Worm (Caenorhabditis elegans) whole organism, young adult: ENCODE results near the gene F55G11.1.

Experiments used
- B0035.1 ChIP-seq: sonication (generic microtip); optimal IDR thresholded peaks from 2 replicates; lab custom pipeline; 2016; ENCODE audit warnings: missing genetic modification characterization, mild to moderate bottlenecking, missing compliant biosample characterization, missing genotype, missing genetic modification reagents
- D2030.7 ChIP-seq: fragments of 200-800 bp; sonication (Bioruptor generic); IDR thresholded peaks from 2 replicates; pipeline ENCODE4 v1.3.6; 2022; ENCODE audit warnings: missing genetic modification reagents, missing genetic modification characterization, missing compliant biosample characterization
- F10E7.11 ChIP-seq: sonication (generic microtip); optimal IDR thresholded peaks from 2 replicates; lab custom pipeline; 2017; ENCODE audit warnings: mild to moderate bottlenecking, missing genetic modification characterization, moderate library complexity, missing compliant biosample characterization
- F22D6.2 ChIP-seq: sonication (generic microtip); optimal IDR thresholded peaks from 2 replicates; lab custom pipeline; 2016; ENCODE audit warnings: mild to moderate bottlenecking, missing genetic modification characterization, missing compliant biosample characterization
- F23B12.7 ChIP-seq: sonication (generic microtip); optimal IDR thresholded peaks from 2 replicates; lab custom pipeline; 2017; ENCODE audit warnings: missing genetic modification characterization, mild to moderate bottlenecking, missing compliant biosample characterization, antibody characterized with exemption, moderate library complexity; ENCODE audit not compliant: insufficient read depth
- F33H1.4 ChIP-seq: fragments of 200-800 bp; sonication (Bioruptor generic); IDR thresholded peaks from 2 replicates; pipeline ENCODE4 v1.3.6; 2022; ENCODE audit warnings: missing genetic modification reagents, missing genetic modification characterization, missing compliant biosample characterization
- F37B4.10 ChIP-seq: fragments of 200-800 bp; sonication (Bioruptor generic); IDR thresholded peaks from 2 replicates; pipeline ENCODE4 v1.3.6; 2022; ENCODE audit warnings: missing genetic modification characterization, missing compliant biosample characterization
- F55B11.4 ChIP-seq: sonication (generic microtip); optimal IDR thresholded peaks from 2 replicates; lab custom pipeline; 2016; ENCODE audit warnings: missing compliant biosample characterization, missing genetic modification characterization, borderline replicate concordance; ENCODE audit not compliant: insufficient read depth
- K12H6.12 ChIP-seq: fragments of 200-800 bp; sonication (Bioruptor generic); optimal IDR thresholded peaks from 2 replicates; lab custom pipeline; 2018; ENCODE audit warnings: mild to moderate bottlenecking, missing genetic modification characterization, missing compliant biosample characterization
- Y53G8AR.9 ChIP-seq: fragments of 200-800 bp; sonication (Bioruptor generic); conservative IDR thresholded peaks from 2 replicates; pipeline ENCODE4 v1.3.6; 2022; ENCODE audit warnings: missing genetic modification reagents, missing genetic modification characterization, missing compliant biosample characterization
- Y79H2A.3 ChIP-seq: fragments of 200-800 bp; sonication (Bioruptor generic); conservative IDR thresholded peaks from 2 replicates; pipeline ENCODE4 v1.3.6; 2022; ENCODE audit warnings: missing genetic modification reagents, missing genetic modification characterization, missing compliant biosample characterization
- ZK185.1 ChIP-seq: sonication (generic microtip); optimal IDR thresholded peaks from 2 replicates; lab custom pipeline; 2016; ENCODE audit warnings: mild to moderate bottlenecking, missing genetic modification characterization, missing compliant biosample characterization; ENCODE audit not compliant: poor library complexity, severe bottlenecking
- atf-7 ChIP-seq: sonication (generic microtip); optimal IDR thresholded peaks from 2 replicates; lab custom pipeline; 2017; ENCODE audit warnings: mild to moderate bottlenecking, missing genetic modification characterization, missing compliant biosample characterization
- athp-1 ChIP-seq: sonication (generic microtip); optimal IDR thresholded peaks from 2 replicates; lab custom pipeline; 2017; ENCODE audit warnings: mild to moderate bottlenecking, missing genetic modification characterization, missing compliant biosample characterization
- attf-3 ChIP-seq: fragments of 200-800 bp; sonication (Bioruptor generic); conservative IDR thresholded peaks from 2 replicates; pipeline ENCODE4 v1.3.6; 2022; ENCODE audit warnings: missing genetic modification reagents, missing genetic modification characterization, missing compliant biosample characterization
- ceh-27 ChIP-seq: fragments of 200-800 bp; sonication (Bioruptor generic); optimal IDR thresholded peaks from 2 replicates; lab custom pipeline; 2018; ENCODE audit warnings: mild to moderate bottlenecking, missing genetic modification characterization, moderate library complexity, missing compliant biosample characterization
- chd-7 ChIP-seq: sonication (generic microtip); optimal IDR thresholded peaks from 2 replicates; lab custom pipeline; 2016; ENCODE audit warnings: mild to moderate bottlenecking, missing genetic modification characterization, moderate library complexity, missing compliant biosample characterization
- dpff-1 ChIP-seq: sonication (generic microtip); optimal IDR thresholded peaks from 2 replicates; lab custom pipeline; 2017; ENCODE audit warnings: mild to moderate bottlenecking, missing genetic modification characterization, missing compliant biosample characterization
- dpl-1 ChIP-seq: fragments of 150-350 bp; optimal IDR thresholded peaks from 2 replicates; lab custom pipeline; 2014; ENCODE audit warnings: missing biosample characterization, missing genetic modification reagents, missing genetic modification characterization
- egrh-3 ChIP-seq: fragments of 200-800 bp; sonication (Bioruptor generic); IDR thresholded peaks from 2 replicates; pipeline ENCODE4 v1.3.6; 2022; ENCODE audit warnings: missing genetic modification reagents, missing genetic modification characterization, missing compliant biosample characterization
- ekl-4 ChIP-seq: fragments of 200-800 bp; sonication (Bioruptor generic); IDR thresholded peaks from 2 replicates; pipeline ENCODE4 v1.3.6; 2022; ENCODE audit warnings: missing genetic modification reagents, missing genetic modification characterization, missing compliant biosample characterization
- hlh-12 ChIP-seq: sonication (generic microtip); optimal IDR thresholded peaks from 2 replicates; lab custom pipeline; 2016; ENCODE audit warnings: missing genetic modification characterization, missing compliant biosample characterization
- hlh-26 ChIP-seq: fragments of 200-800 bp; sonication (Bioruptor generic); conservative IDR thresholded peaks from 2 replicates; pipeline ENCODE4 v1.3.6; 2022; ENCODE audit warnings: missing genetic modification reagents, missing genetic modification characterization, missing compliant biosample characterization
- lsl-1 ChIP-seq: fragments of 200-800 bp; sonication (Bioruptor generic); optimal IDR thresholded peaks from 2 replicates; lab custom pipeline; 2018; ENCODE audit warnings: mild to moderate bottlenecking, missing genetic modification characterization, moderate library complexity, missing compliant biosample characterization
- mes-4 ChIP-seq: sonication (generic microtip); optimal IDR thresholded peaks from 2 replicates; lab custom pipeline; 2016; ENCODE audit warnings: missing genotype, missing genetic modification characterization, missing compliant biosample characterization
- nfya-2 ChIP-seq: fragments of 200-800 bp; sonication (Bioruptor generic); IDR thresholded peaks from 2 replicates; pipeline ENCODE4 v1.3.6; 2022; ENCODE audit warnings: missing genetic modification reagents, missing genetic modification characterization, missing compliant biosample characterization
- nhr-120 ChIP-seq: fragments of 200-800 bp; sonication (Bioruptor generic); IDR thresholded peaks from 2 replicates; pipeline ENCODE4 v1.3.6; 2022; ENCODE audit warnings: missing genetic modification characterization, missing compliant biosample characterization
- nhr-179 ChIP-seq: sonication (generic microtip); optimal IDR thresholded peaks from 2 replicates; lab custom pipeline; 2016; ENCODE audit warnings: mild to moderate bottlenecking, missing genetic modification characterization, missing compliant biosample characterization
- nhr-80 ChIP-seq: sonication (generic microtip); optimal IDR thresholded peaks from 2 replicates; lab custom pipeline; 2016; ENCODE audit warnings: missing genetic modification characterization, missing compliant biosample characterization
- nhr-90 ChIP-seq: sonication (generic microtip); optimal IDR thresholded peaks from 2 replicates; lab custom pipeline; 2016; ENCODE audit warnings: missing genotype, mild to moderate bottlenecking, missing genetic modification characterization, missing compliant biosample characterization
- snpc-3.4 ChIP-seq: sonication (generic microtip); optimal IDR thresholded peaks from 2 replicates; lab custom pipeline; 2017; ENCODE audit warnings: missing genetic modification characterization, mild to moderate bottlenecking, missing compliant biosample characterization, antibody characterized with exemption, moderate library complexity, missing genotype, missing genetic modification reagents
- sptf-2 ChIP-seq: fragments of 200-800 bp; sonication (Bioruptor generic); optimal IDR thresholded peaks from 2 replicates; lab custom pipeline; 2018; ENCODE audit warnings: mild to moderate bottlenecking, missing genetic modification characterization, missing compliant biosample characterization
- tbp1 ChIP-seq: fragments of 200-800 bp; sonication (Bioruptor generic); optimal IDR thresholded peaks from 2 replicates; lab custom pipeline; 2018; ENCODE audit warnings: mild to moderate bottlenecking, missing genetic modification characterization, missing compliant biosample characterization
- unc-130 ChIP-seq: sonication (generic microtip); optimal IDR thresholded peaks from 2 replicates; lab custom pipeline; 2016; ENCODE audit warnings: missing genetic modification reagents, missing genetic modification characterization, missing compliant biosample characterization
- zfh-2 ChIP-seq: fragments of 200-800 bp; sonication (Bioruptor generic); conservative IDR thresholded peaks from 2 replicates; pipeline ENCODE4 v1.3.6; 2022; ENCODE audit warnings: missing genetic modification reagents, missing genetic modification characterization, missing compliant biosample characterization
- ztf-3 ChIP-seq: fragments of 200-800 bp; sonication (Bioruptor generic); optimal IDR thresholded peaks from 2 replicates; lab custom pipeline; 2018; ENCODE audit warnings: mild to moderate bottlenecking, missing genetic modification characterization, missing compliant biosample characterization
- ztf-6 ChIP-seq: fragments of 200-800 bp; sonication (Bioruptor generic); IDR thresholded peaks from 2 replicates; pipeline ENCODE4 v1.3.6; 2022; ENCODE audit warnings: missing genetic modification reagents, missing genetic modification characterization, missing compliant biosample characterization

F55G11.1 gene

DNA sequence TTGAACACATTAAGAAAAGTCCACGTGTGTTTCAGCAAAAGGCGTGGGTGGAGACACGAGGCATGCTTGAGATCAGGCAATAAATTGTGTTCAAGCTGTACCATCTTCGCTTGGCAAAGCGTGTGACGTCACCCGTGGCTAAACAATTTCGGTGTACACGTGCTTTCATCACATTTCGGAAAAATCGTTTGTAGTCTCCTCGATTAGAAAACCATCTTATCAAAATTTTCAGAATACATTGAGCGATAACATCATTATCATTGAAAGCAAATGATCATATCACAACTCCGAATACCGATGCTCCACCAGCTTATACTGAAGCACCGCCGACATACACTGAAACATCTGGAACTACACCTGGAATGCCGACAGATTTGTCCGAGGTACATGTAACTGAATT is 44.8 kb downstream of the F55G11.1 start:
- TF ChIP-seq F55B11.4 (tag; lab: Kevin White, UChicago) (no peak), lsl-1 (no peak), atf-7 (tag; lab: Kevin White, UChicago) (no peak), F33H1.4 (GFP tag; lab: Robert Waterston, UW) (no peak), nhr-80 (tag; lab: Kevin White, UChicago) (peak; percentile 18)

DNA sequence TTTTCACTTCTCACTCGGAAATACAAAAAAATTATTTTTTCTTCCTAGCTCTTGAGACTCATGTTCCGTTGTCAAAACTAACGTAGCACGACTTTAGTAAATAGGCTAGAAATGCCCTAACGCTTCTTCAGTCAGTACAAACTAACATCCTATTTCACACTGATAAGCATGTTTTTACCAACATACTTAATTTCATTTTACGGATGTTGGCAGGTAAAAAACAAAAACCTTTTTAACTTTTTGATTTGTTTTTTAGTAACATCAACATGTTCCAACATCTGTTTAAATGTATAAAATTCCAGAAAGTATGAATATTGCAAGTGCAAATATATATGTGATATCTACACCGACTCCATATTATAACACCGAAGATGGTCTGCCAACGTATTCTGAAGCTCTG is 46.1 kb downstream of the F55G11.1 start, which contains the start of gene K08D8.10:
Gene K08D8.10 (plus strand): TSS at position 301 of the 400 bp plus-strand sequence.
- no peak for TF ChIP-seq F23B12.7 (tag; lab: Kevin White, UChicago)
- TF ChIP-seq ztf-6: no peak
- no peak for TF ChIP-seq F10E7.11 (tag; lab: Kevin White, UChicago)
- no peak for TF ChIP-seq ekl-4 (GFP tag; lab: Robert Waterston, UW)
- no peak for TF ChIP-seq egrh-3
- no peak for TF ChIP-seq F37B4.10 (GFP tag; lab: Robert Waterston, UW)
- no peak for TF ChIP-seq sptf-2
- no peak for TF ChIP-seq mes-4 (tag; lab: Kevin White, UChicago)
- no peak for TF ChIP-seq Y53G8AR.9
- TF ChIP-seq nfya-2: no peak
- TF ChIP-seq ceh-27 (GFP tag; lab: Kevin White, UChicago): no peak
- no peak for TF ChIP-seq tbp1 (GFP tag; lab: Kevin White, UChicago)
- TF ChIP-seq nhr-120: no peak
- no peak for TF ChIP-seq dpff-1 (tag; lab: Kevin White, UChicago)
- TF ChIP-seq ZK185.1 (tag; lab: Kevin White, UChicago): no peak
- no peak for TF ChIP-seq F22D6.2
- no peak for TF ChIP-seq ztf-3
- no peak for TF ChIP-seq F55B11.4 (tag; lab: Kevin White, UChicago)
- TF ChIP-seq Y79H2A.3 (GFP tag; lab: Robert Waterston, UW): no peak

DNA sequence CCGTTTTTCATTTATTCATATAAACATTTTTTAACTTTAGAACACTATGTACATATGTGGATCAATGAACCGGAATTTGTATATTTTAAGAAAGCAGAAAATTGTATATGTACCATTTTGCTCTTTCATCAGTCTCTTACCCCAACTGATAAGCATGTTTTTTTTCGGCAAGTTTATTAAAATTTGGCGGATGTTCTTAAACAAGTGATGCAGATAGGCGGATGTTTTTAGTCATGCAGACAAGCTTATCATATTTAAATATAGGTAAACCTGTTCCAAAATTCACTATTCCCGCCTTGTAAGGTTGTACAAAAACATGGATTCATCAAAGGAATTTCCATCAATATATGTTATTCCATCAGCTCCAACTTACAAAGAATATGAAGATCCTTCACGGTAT is 47.0 kb downstream of the F55G11.1 start, which contains the start of gene K08D8.9:
Gene K08D8.9 (plus strand): TSS at position 301 of the 400 bp plus-strand sequence.
- TF ChIP-seq snpc-3.4 (tag; lab: Kevin White, UChicago) (no peak), athp-1 (tag; lab: Kevin White, UChicago) (no peak), zfh-2 (no peak), K12H6.12 (tag; lab: Kevin White, UChicago) (no peak), B0035.1 (tag; lab: Kevin White, UChicago) (no peak), unc-130 (GFP tag; lab: Kevin White, UChicago) (no peak), ztf-3 (no peak), nhr-90 (tag; lab: Kevin White, UChicago) (no peak), D2030.7 (GFP tag; lab: Robert Waterston, UW) (no peak), hlh-12 (tag; lab: Kevin White, UChicago) (no peak), dpl-1 (GFP tag; lab: Kevin White, UChicago) (no peak), nhr-179 (tag; lab: Kevin White, UChicago) (no peak), chd-7 (no peak), attf-3 (GFP tag; lab: Robert Waterston, UW) (no peak), hlh-26 (GFP tag; lab: Robert Waterston, UW) (no peak)
